Worm (Caenorhabditis elegans): Measurements from ENCODE around the gene tmem-218.
A peak's percentile ranks its signal among the peaks of the same experiment; 100 is the strongest.

Gene tmem-218

ce11 chrX:17662146-17662545 lies 12.7 kb downstream of the tmem-218 start, which contains the start of gene nlp-6:
TSS of gene nlp-6 (plus strand) at chrX:17662446.
- no peak for TF ChIP-seq hlh-1 (tag; optimal IDR thresholded peaks at IDR 0.05)
- no peak for TF ChIP-seq sptf-1 (tag; optimal IDR thresholded peaks at IDR 0.05)
- no peak for TF ChIP-seq blmp-1 (tag; optimal IDR thresholded peaks at IDR 0.05)
- TF ChIP-seq unc-120 (tag; optimal IDR thresholded peaks at IDR 0.05; ENCODE audit: poor library complexity, severe bottlenecking): no peak
- TF ChIP-seq elt-1 (tag; optimal IDR thresholded peaks at IDR 0.05; ENCODE audit: borderline replicate concordance, insufficient read depth): no peak
- TF ChIP-seq nhr-12 (tag; optimal IDR thresholded peaks at IDR 0.05): no peak
- no peak for TF ChIP-seq ces-1 (GFP tag; optimal IDR thresholded peaks at IDR 0.05)
- no peak for TF ChIP-seq nhr-28 (tag; optimal IDR thresholded peaks at IDR 0.05)
- no peak for TF ChIP-seq unc-39 (tag; optimal IDR thresholded peaks at IDR 0.05)

- TF ChIP-seq lin-32 (GFP tag; optimal IDR thresholded peaks at IDR 0.05) (no peak), unc-120 (tag; optimal IDR thresholded peaks at IDR 0.05; ENCODE audit: poor library complexity, severe bottlenecking) (peak; percentile 69), lsy-2 (tag; optimal IDR thresholded peaks at IDR 0.05) (no peak), unc-62 (GFP tag; optimal IDR thresholded peaks at IDR 0.05) (peak; percentile 60), hlh-1 (tag; optimal IDR thresholded peaks at IDR 0.05) (peak; percentile 68)
Measured at ce11 chrX:17667288-17667687, 17.8 kb downstream of the tmem-218 start.

- no peak for TF ChIP-seq nhr-28 (tag; optimal IDR thresholded peaks at IDR 0.05)
- no peak for TF ChIP-seq sptf-1 (tag; optimal IDR thresholded peaks at IDR 0.05)
- no peak for TF ChIP-seq lin-13 (tag; optimal IDR thresholded peaks at IDR 0.05)
- no peak for TF ChIP-seq nhr-76 (tag; optimal IDR thresholded peaks at IDR 0.05)
- TF ChIP-seq lin-32 (GFP tag; optimal IDR thresholded peaks at IDR 0.05): no peak
- TF ChIP-seq hlh-1 (tag; optimal IDR thresholded peaks at IDR 0.05): peak; percentile 42
- TF ChIP-seq flh-1 (GFP tag; optimal IDR thresholded peaks at IDR 0.05): no peak
- TF ChIP-seq pha-4 (tag; optimal IDR thresholded peaks at IDR 0.05): no peak
- no peak for TF ChIP-seq ztf-11 (tag; optimal IDR thresholded peaks at IDR 0.05)
- no peak for TF ChIP-seq bed-3 (GFP tag; optimal IDR thresholded peaks at IDR 0.05)
- TF ChIP-seq drap-1 (GFP tag; optimal IDR thresholded peaks at IDR 0.05): no peak
- TF ChIP-seq nhr-2 (tag; optimal IDR thresholded peaks at IDR 0.05): no peak
- TF ChIP-seq unc-39 (tag; optimal IDR thresholded peaks at IDR 0.05): no peak
- no peak for TF ChIP-seq snpc-4 (tag; optimal IDR thresholded peaks at IDR 0.05)
- TF ChIP-seq unc-62 (GFP tag; optimal IDR thresholded peaks at IDR 0.05): peak; percentile 12
- no peak for TF ChIP-seq sem-2 (GFP tag; optimal IDR thresholded peaks at IDR 0.05)
- TF ChIP-seq unc-120 (tag; optimal IDR thresholded peaks at IDR 0.05; ENCODE audit: poor library complexity, severe bottlenecking): peak; percentile 56
- no peak for TF ChIP-seq mab-5 (tag; optimal IDR thresholded peaks at IDR 0.05)
Measured at ce11 chrX:17670379-17671077, 21.0 kb downstream of the tmem-218 start, which contains the start of gene T23E7.2. TSS of gene T23E7.2 (plus strand) at chrX:17671027.

- TF ChIP-seq ceh-39 (tag; optimal IDR thresholded peaks at IDR 0.05): no peak
- TF ChIP-seq hlh-1 (tag; optimal IDR thresholded peaks at IDR 0.05): no peak
- no peak for TF ChIP-seq lsy-2 (tag; optimal IDR thresholded peaks at IDR 0.05)
- TF ChIP-seq nhr-2 (tag; optimal IDR thresholded peaks at IDR 0.05): no peak
- TF ChIP-seq pha-4 (tag; optimal IDR thresholded peaks at IDR 0.05): no peak
- no peak for TF ChIP-seq ztf-11 (tag; optimal IDR thresholded peaks at IDR 0.05)
Measured at ce11 chrX:17672256-17672655, 22.8 kb downstream of the tmem-218 start.

ce11 chrX:17674313-17674712 lies 24.8 kb downstream of the tmem-218 start:
- no peak for TF ChIP-seq hlh-1 (tag; optimal IDR thresholded peaks at IDR 0.05)
- no peak for TF ChIP-seq elt-1 (tag; optimal IDR thresholded peaks at IDR 0.05; ENCODE audit: borderline replicate concordance, insufficient read depth)
- TF ChIP-seq M03D4.4 (tag; optimal IDR thresholded peaks at IDR 0.05): no peak
- no peak for TF ChIP-seq sem-2 (GFP tag; optimal IDR thresholded peaks at IDR 0.05)
- no peak for TF ChIP-seq nhr-12 (tag; optimal IDR thresholded peaks at IDR 0.05)
- no peak for TF ChIP-seq nhr-2 (tag; optimal IDR thresholded peaks at IDR 0.05)
- no peak for TF ChIP-seq nhr-76 (tag; optimal IDR thresholded peaks at IDR 0.05)
- no peak for TF ChIP-seq ceh-39 (tag; optimal IDR thresholded peaks at IDR 0.05)
- no peak for TF ChIP-seq ceh-83 (GFP tag; optimal IDR thresholded peaks at IDR 0.05)
- TF ChIP-seq pha-4 (tag; optimal IDR thresholded peaks at IDR 0.05): no peak
- no peak for TF ChIP-seq snpc-4 (tag; optimal IDR thresholded peaks at IDR 0.05)
- TF ChIP-seq unc-120 (tag; optimal IDR thresholded peaks at IDR 0.05; ENCODE audit: poor library complexity, severe bottlenecking): no peak
- no peak for TF ChIP-seq lin-32 (GFP tag; optimal IDR thresholded peaks at IDR 0.05)
- no peak for TF ChIP-seq ceh-43 (GFP tag; optimal IDR thresholded peaks at IDR 0.05)
- TF ChIP-seq ztf-11 (tag; optimal IDR thresholded peaks at IDR 0.05): no peak
- TF ChIP-seq tbx-8 (GFP tag; optimal IDR thresholded peaks at IDR 0.05): no peak
- TF ChIP-seq blmp-1 (tag; optimal IDR thresholded peaks at IDR 0.05): no peak
- TF ChIP-seq ham-2 (GFP tag; optimal IDR thresholded peaks at IDR 0.05): no peak
